Worm (Caenorhabditis elegans) whole organism, young adult: Measurements from ENCODE around the gene Y48G9A.11.

Experiments used
- B0035.1 ChIP-seq: sonication (generic microtip); optimal IDR thresholded peaks from 2 replicates; lab custom pipeline; 2016; ENCODE audit warnings: missing genetic modification characterization, mild to moderate bottlenecking, missing compliant biosample characterization, missing genotype, missing genetic modification reagents
- B0261.1 ChIP-seq: sonication (generic microtip); optimal IDR thresholded peaks from 2 replicates; lab custom pipeline; 2016; ENCODE audit warnings: mild to moderate bottlenecking, missing genetic modification characterization, moderate library complexity, missing compliant biosample characterization
- C06A6.2 ChIP-seq: fragments of 200-800 bp; sonication (Bioruptor generic); conservative IDR thresholded peaks from 2 replicates; pipeline ENCODE4 v1.3.6; 2022; ENCODE audit warnings: missing genetic modification characterization, missing compliant biosample characterization
- F33H1.4 ChIP-seq: fragments of 200-800 bp; sonication (Bioruptor generic); IDR thresholded peaks from 2 replicates; pipeline ENCODE4 v1.3.6; 2022; ENCODE audit warnings: missing genetic modification reagents, missing genetic modification characterization, missing compliant biosample characterization
- F39B2.1 ChIP-seq: fragments of 200-800 bp; sonication (Bioruptor generic); IDR thresholded peaks from 2 replicates; pipeline ENCODE4 v1.3.6; 2022; ENCODE audit warnings: missing genetic modification reagents, missing genetic modification characterization, missing compliant biosample characterization
- F55B11.4 ChIP-seq: sonication (generic microtip); optimal IDR thresholded peaks from 2 replicates; lab custom pipeline; 2016; ENCODE audit warnings: missing compliant biosample characterization, missing genetic modification characterization, borderline replicate concordance; ENCODE audit not compliant: insufficient read depth
- K12H6.12 ChIP-seq: fragments of 200-800 bp; sonication (Bioruptor generic); optimal IDR thresholded peaks from 2 replicates; lab custom pipeline; 2018; ENCODE audit warnings: mild to moderate bottlenecking, missing genetic modification characterization, missing compliant biosample characterization
- Y53F4B.3 ChIP-seq: fragments of 200-800 bp; sonication (Bioruptor generic); IDR thresholded peaks from 2 replicates; pipeline ENCODE4 v1.3.6; 2022; ENCODE audit warnings: missing genetic modification reagents, missing genetic modification characterization, missing compliant biosample characterization
- Y53G8AR.9 ChIP-seq: fragments of 200-800 bp; sonication (Bioruptor generic); conservative IDR thresholded peaks from 2 replicates; pipeline ENCODE4 v1.3.6; 2022; ENCODE audit warnings: missing genetic modification reagents, missing genetic modification characterization, missing compliant biosample characterization
- Y79H2A.3 ChIP-seq: fragments of 200-800 bp; sonication (Bioruptor generic); conservative IDR thresholded peaks from 2 replicates; pipeline ENCODE4 v1.3.6; 2022; ENCODE audit warnings: missing genetic modification reagents, missing genetic modification characterization, missing compliant biosample characterization
- akir-1 ChIP-seq: fragments of 200-800 bp; sonication (Bioruptor generic); optimal IDR thresholded peaks from 2 replicates; lab custom pipeline; 2018; ENCODE audit warnings: mild to moderate bottlenecking, missing genetic modification characterization, moderate library complexity, missing compliant biosample characterization
- aptf-2 ChIP-seq: fragments of 200-800 bp; sonication (Bioruptor generic); conservative IDR thresholded peaks from 2 replicates; pipeline ENCODE4 v1.3.6; 2022; ENCODE audit warnings: missing genetic modification reagents, missing genetic modification characterization, missing compliant biosample characterization
- aptf-3 ChIP-seq: fragments of 200-800 bp; sonication (Bioruptor generic); IDR thresholded peaks from 2 replicates; pipeline ENCODE4 v1.3.6; 2022; ENCODE audit warnings: missing genetic modification characterization, missing compliant biosample characterization
- attf-3 ChIP-seq: fragments of 200-800 bp; sonication (Bioruptor generic); conservative IDR thresholded peaks from 2 replicates; pipeline ENCODE4 v1.3.6; 2022; ENCODE audit warnings: missing genetic modification reagents, missing genetic modification characterization, missing compliant biosample characterization
- attf-6 ChIP-seq: fragments of 200-800 bp; sonication (Bioruptor generic); IDR thresholded peaks from 2 replicates; pipeline ENCODE4 v1.3.6; 2022; ENCODE audit warnings: missing genetic modification reagents, missing genetic modification characterization, missing compliant biosample characterization
- bed-1 ChIP-seq: fragments of 200-800 bp; sonication (Bioruptor generic); IDR thresholded peaks from 2 replicates; pipeline ENCODE4 v1.3.6; 2022; ENCODE audit warnings: missing genetic modification reagents, missing genetic modification characterization, missing compliant biosample characterization
- cebp-2 ChIP-seq: fragments of 200-800 bp; sonication (Bioruptor generic); IDR thresholded peaks from 2 replicates; pipeline ENCODE4 v1.3.6; 2022; ENCODE audit warnings: missing genetic modification characterization, missing compliant biosample characterization
- ceh-79 ChIP-seq: sonication (generic microtip); optimal IDR thresholded peaks from 2 replicates; lab custom pipeline; 2017; ENCODE audit warnings: mild to moderate bottlenecking, missing genetic modification characterization, missing compliant biosample characterization
- ceh-91 ChIP-seq: fragments of 200-800 bp; sonication (Bioruptor generic); IDR thresholded peaks from 2 replicates; pipeline ENCODE4 v1.3.6; 2022; ENCODE audit warnings: missing genetic modification reagents, missing genetic modification characterization, missing compliant biosample characterization
- chd-7 ChIP-seq: sonication (generic microtip); optimal IDR thresholded peaks from 2 replicates; lab custom pipeline; 2016; ENCODE audit warnings: mild to moderate bottlenecking, missing genetic modification characterization, moderate library complexity, missing compliant biosample characterization
- dox-1 ChIP-seq: fragments of 200-800 bp; sonication (Bioruptor generic); IDR thresholded peaks from 2 replicates; pipeline ENCODE4 v1.3.6; 2022; ENCODE audit warnings: missing genetic modification reagents, missing genetic modification characterization, missing compliant biosample characterization
- efl-1 ChIP-seq: fragments of 150-350 bp; optimal IDR thresholded peaks from 2 replicates; lab custom pipeline; 2014; ENCODE audit warnings: missing biosample characterization, missing genetic modification reagents, missing genetic modification characterization
- ekl-4 ChIP-seq: fragments of 200-800 bp; sonication (Bioruptor generic); IDR thresholded peaks from 2 replicates; pipeline ENCODE4 v1.3.6; 2022; ENCODE audit warnings: missing genetic modification reagents, missing genetic modification characterization, missing compliant biosample characterization
- ets-4 ChIP-seq: fragments of 200-800 bp; sonication (Bioruptor generic); optimal IDR thresholded peaks from 2 replicates; lab custom pipeline; 2018; ENCODE audit warnings: mild to moderate bottlenecking, missing genetic modification characterization, missing compliant biosample characterization
- hmg-1.2 ChIP-seq: fragments of 200-800 bp; sonication (Bioruptor generic); IDR thresholded peaks from 2 replicates; pipeline ENCODE4 v1.3.6; 2022; ENCODE audit warnings: missing genetic modification reagents, missing genetic modification characterization, missing compliant biosample characterization
- lag-1 ChIP-seq: fragments of 200-800 bp; sonication (Bioruptor generic); IDR thresholded peaks from 2 replicates; pipeline ENCODE4 v1.3.6; 2022; ENCODE audit warnings: missing genetic modification reagents, missing genetic modification characterization, missing compliant biosample characterization
- lin-54 ChIP-seq: fragments of 200-800 bp; sonication (Bioruptor generic); optimal IDR thresholded peaks from 2 replicates; lab custom pipeline; 2018; ENCODE audit warnings: mild to moderate bottlenecking, missing genetic modification characterization, missing compliant biosample characterization
- lsl-1 ChIP-seq: fragments of 200-800 bp; sonication (Bioruptor generic); optimal IDR thresholded peaks from 2 replicates; lab custom pipeline; 2018; ENCODE audit warnings: mild to moderate bottlenecking, missing genetic modification characterization, moderate library complexity, missing compliant biosample characterization
- madf-6 ChIP-seq: fragments of 200-800 bp; sonication (Bioruptor generic); IDR thresholded peaks from 2 replicates; pipeline ENCODE4 v1.3.6; 2022; ENCODE audit warnings: missing genetic modification reagents, missing genetic modification characterization, missing compliant biosample characterization
- madf-8 ChIP-seq: fragments of 200-800 bp; sonication (Bioruptor generic); conservative IDR thresholded peaks from 2 replicates; pipeline ENCODE4 v1.3.6; 2022; ENCODE audit warnings: missing genetic modification reagents, missing genetic modification characterization, missing compliant biosample characterization
- mcd-1 ChIP-seq: fragments of 200-800 bp; sonication (Bioruptor generic); IDR thresholded peaks from 2 replicates; pipeline ENCODE4 v1.3.6; 2022; ENCODE audit warnings: missing genetic modification reagents, missing genetic modification characterization, missing compliant biosample characterization
- nhr-179 ChIP-seq: sonication (generic microtip); optimal IDR thresholded peaks from 2 replicates; lab custom pipeline; 2016; ENCODE audit warnings: mild to moderate bottlenecking, missing genetic modification characterization, missing compliant biosample characterization
- nhr-90 ChIP-seq: sonication (generic microtip); optimal IDR thresholded peaks from 2 replicates; lab custom pipeline; 2016; ENCODE audit warnings: missing genotype, mild to moderate bottlenecking, missing genetic modification characterization, missing compliant biosample characterization
- pha-4 ChIP-seq: fragments of 150-350 bp; sonication (generic microtip); optimal IDR thresholded peaks from 2 replicates; lab custom pipeline; 2014; ENCODE audit warnings: missing biosample characterization, missing genetic modification reagents, missing genetic modification characterization
- rcor-1 ChIP-seq: fragments of 200-800 bp; sonication (Bioruptor generic); IDR thresholded peaks from 2 replicates; pipeline ENCODE4 v1.3.6; 2022; ENCODE audit warnings: missing genetic modification reagents, missing genetic modification characterization, missing compliant biosample characterization
- repo-1 ChIP-seq: sonication (generic microtip); optimal IDR thresholded peaks from 2 replicates; lab custom pipeline; 2017; ENCODE audit warnings: mild to moderate bottlenecking, missing genetic modification characterization, missing compliant biosample characterization
- rpc-1 ChIP-seq, 2 experiments: fragments of 150-350 bp in 1 of 2; sonication (generic microtip) in 1 of 2; optimal IDR thresholded peaks; 2 replicates each; lab custom pipeline; 2014 to 2018; ENCODE audit warnings: missing biosample characterization in 1 of 2, missing genetic modification characterization in 1 of 2, missing genetic modification reagents in 1 of 2, missing genotype in 1 of 2
- somi-1 ChIP-seq: fragments of 200-800 bp; sonication (Bioruptor generic); optimal IDR thresholded peaks from 2 replicates; lab custom pipeline; 2018; ENCODE audit warnings: mild to moderate bottlenecking, missing genetic modification characterization, missing compliant biosample characterization
- tbp1 ChIP-seq: fragments of 200-800 bp; sonication (Bioruptor generic); optimal IDR thresholded peaks from 2 replicates; lab custom pipeline; 2018; ENCODE audit warnings: mild to moderate bottlenecking, missing genetic modification characterization, missing compliant biosample characterization
- tlf-1 ChIP-seq: fragments of 200-800 bp; sonication (Bioruptor generic); optimal IDR thresholded peaks from 2 replicates; lab custom pipeline; 2018; ENCODE audit warnings: mild to moderate bottlenecking, missing genetic modification characterization, missing compliant biosample characterization
- unc-62 ChIP-seq: fragments of 150-350 bp; optimal IDR thresholded peaks from 2 replicates; lab custom pipeline; 2014; ENCODE audit warnings: missing biosample characterization, missing genetic modification reagents, missing genetic modification characterization
- xnd-1 ChIP-seq: sonication (generic microtip); optimal IDR thresholded peaks from 2 replicates; lab custom pipeline; 2016; ENCODE audit warnings: missing genotype, missing genetic modification reagents, missing genetic modification characterization, missing compliant biosample characterization
- zfh-2 ChIP-seq: fragments of 200-800 bp; sonication (Bioruptor generic); conservative IDR thresholded peaks from 2 replicates; pipeline ENCODE4 v1.3.6; 2022; ENCODE audit warnings: missing genetic modification reagents, missing genetic modification characterization, missing compliant biosample characterization
- ztf-26 ChIP-seq: sonication (generic microtip); optimal IDR thresholded peaks from 2 replicates; lab custom pipeline; 2017; ENCODE audit warnings: missing genetic modification characterization, missing compliant biosample characterization
- ztf-3 ChIP-seq: fragments of 200-800 bp; sonication (Bioruptor generic); optimal IDR thresholded peaks from 2 replicates; lab custom pipeline; 2018; ENCODE audit warnings: mild to moderate bottlenecking, missing genetic modification characterization, missing compliant biosample characterization

Y48G9A.11 gene

ce11 chrIII:2101895-2102345 is 14.8 kb downstream of the Y48G9A.11 start, which contains the start of gene ppk-2 (continued):
- TF ChIP-seq lag-1 (GFP tag; lab: Robert Waterston, UW) (no peak), somi-1 (GFP tag; lab: Kevin White, UChicago) (no peak), F39B2.1 (GFP tag; lab: Robert Waterston, UW) (no peak), ztf-3 (GFP tag; lab: Kevin White, UChicago) (no peak), efl-1 (GFP tag; lab: Kevin White, UChicago) (peak; percentile 47), nhr-179 (tag; lab: Kevin White, UChicago) (no peak), unc-62 (GFP tag; lab: Kevin White, UChicago) (no peak), aptf-3 (GFP tag; lab: Robert Waterston, UW) (no peak), lin-54 (GFP tag; lab: Kevin White, UChicago) (peak; percentile 59), Y53G8AR.9 (GFP tag; lab: Robert Waterston, UW) (peak; percentile 30; the same call in 1 of the 2 replicates), tbp1 (GFP tag; lab: Kevin White, UChicago) (peak; percentile 1), madf-6 (GFP tag; lab: Robert Waterston, UW) (peak; percentile 96)

DNA sequence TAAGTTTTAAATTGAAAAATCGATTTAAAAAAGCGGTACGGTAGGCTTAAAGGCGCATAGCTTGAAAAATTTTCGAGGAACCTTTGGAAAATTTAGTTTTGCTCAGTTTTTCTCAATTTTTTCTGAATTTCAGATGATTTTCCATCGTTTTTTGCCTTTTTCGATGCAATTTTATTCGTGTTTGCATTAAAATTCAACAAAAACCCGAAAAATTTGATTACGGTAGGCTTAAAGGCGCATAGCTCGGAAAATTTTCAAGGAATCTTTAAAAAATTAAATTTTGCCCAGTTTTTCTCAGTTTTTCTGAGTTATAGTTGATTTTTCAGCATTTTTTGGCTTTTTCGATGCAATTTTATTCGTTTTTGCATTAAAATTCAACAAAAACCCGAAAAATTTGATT is 15.4 kb downstream of the Y48G9A.11 start:
- no peak for TF ChIP-seq nhr-90 (tag; lab: Kevin White, UChicago)
- TF ChIP-seq B0035.1 (tag; lab: Kevin White, UChicago): no peak
- TF ChIP-seq lin-54 (GFP tag; lab: Kevin White, UChicago): no peak
- no peak for TF ChIP-seq attf-6 (GFP tag; lab: Robert Waterston, UW)
- no peak for TF ChIP-seq dox-1 (GFP tag; lab: Robert Waterston, UW)
- TF ChIP-seq chd-7 (tag; lab: Kevin White, UChicago): no peak
- no peak for TF ChIP-seq rcor-1 (GFP tag; lab: Robert Waterston, UW)
- peak; percentile 81 for TF ChIP-seq xnd-1
- no peak for TF ChIP-seq tlf-1 (GFP tag; lab: Kevin White, UChicago)
- peak; percentile 66; the same call in 1 of the 2 replicates for TF ChIP-seq ceh-91 (GFP tag; lab: Robert Waterston, UW)
- no peak; the same call in 1 of the 2 replicates for TF ChIP-seq mcd-1 (GFP tag; lab: Robert Waterston, UW)
- TF ChIP-seq ekl-4 (GFP tag; lab: Robert Waterston, UW): no peak
- no peak for TF ChIP-seq aptf-2 (GFP tag; lab: Robert Waterston, UW)
- TF ChIP-seq bed-1 (GFP tag; lab: Robert Waterston, UW): no peak
- TF ChIP-seq ets-4: no peak
- TF ChIP-seq Y53G8AR.9 (GFP tag; lab: Robert Waterston, UW): no peak
- no peak for TF ChIP-seq F55B11.4 (tag; lab: Kevin White, UChicago)
- TF ChIP-seq ceh-79 (tag; lab: Kevin White, UChicago): no peak
- no peak for TF ChIP-seq tbp1 (GFP tag; lab: Kevin White, UChicago)
- TF ChIP-seq F33H1.4: peak; percentile 28
- peak; percentile 50 for TF ChIP-seq madf-8 (GFP tag; lab: Robert Waterston, UW)
- no peak for TF ChIP-seq C06A6.2 (GFP tag; lab: Robert Waterston, UW)
- peak; percentile 97 for TF ChIP-seq lsl-1 (GFP tag; lab: Kevin White, UChicago)
- TF ChIP-seq akir-1: no peak
- TF ChIP-seq madf-6 (GFP tag; lab: Robert Waterston, UW): peak; percentile 70

DNA sequence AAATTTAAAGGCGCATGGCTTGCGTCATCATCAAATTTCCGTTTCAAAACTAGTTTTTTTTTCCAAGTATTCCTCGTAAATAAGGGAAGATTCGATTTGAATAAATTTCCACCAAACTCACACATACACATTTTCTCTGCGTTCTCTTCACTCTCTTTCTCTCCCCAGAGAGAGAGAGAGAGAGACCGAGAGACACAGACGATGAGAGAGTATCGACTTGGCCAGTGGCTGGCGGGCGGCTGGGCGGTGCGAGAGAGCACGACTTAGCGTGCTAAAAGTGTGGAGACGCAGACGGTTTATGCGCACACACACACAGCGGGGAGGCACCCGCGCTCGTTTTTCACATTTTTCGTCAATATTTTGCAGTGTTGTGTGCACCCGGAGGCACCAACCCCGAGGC is 15.9 kb downstream of the Y48G9A.11 start:
- TF ChIP-seq Y79H2A.3 (GFP tag; lab: Robert Waterston, UW): no peak
- no peak for TF ChIP-seq Y53F4B.3 (GFP tag; lab: Robert Waterston, UW)
- no peak; the same call in 1 of the 2 replicates for TF ChIP-seq F33H1.4
- TF ChIP-seq ztf-3 (GFP tag; lab: Kevin White, UChicago): no peak
- TF ChIP-seq lin-54 (GFP tag; lab: Kevin White, UChicago): peak; percentile 2
- peak; percentile 75 for TF ChIP-seq mcd-1 (GFP tag; lab: Robert Waterston, UW)
- TF ChIP-seq K12H6.12: peak; percentile 31
- no peak for TF ChIP-seq B0261.1 (tag; lab: Kevin White, UChicago)
- no peak for TF ChIP-seq attf-3 (GFP tag; lab: Robert Waterston, UW)
- peak; percentile 34 for TF ChIP-seq pha-4 (tag; lab: Kevin White, UChicago)
- TF ChIP-seq ztf-26: peak; percentile 42
- TF ChIP-seq zfh-2 (GFP tag; lab: Robert Waterston, UW): peak; percentile 96
- no peak for TF ChIP-seq tbp1 (GFP tag; lab: Kevin White, UChicago)
- peak; percentile 75 for TF ChIP-seq chd-7 (tag; lab: Kevin White, UChicago)
- no peak for TF ChIP-seq cebp-2 (GFP tag; lab: Robert Waterston, UW)
- no peak for TF ChIP-seq efl-1 (GFP tag; lab: Kevin White, UChicago)
- no peak for TF ChIP-seq rpc-1 (optimal IDR thresholded peaks at IDR 0.05; lab: Kevin White, UChicago)
- TF ChIP-seq rpc-1 (tag; optimal IDR thresholded peaks at IDR 0.05; lab: Kevin White, UChicago): no peak
- peak; percentile 97 for TF ChIP-seq hmg-1.2 (GFP tag; lab: Robert Waterston, UW)
- TF ChIP-seq repo-1 (tag; lab: Kevin White, UChicago): no peak
